Worm (Caenorhabditis elegans): Measurements from ENCODE around the gene cept-2.

ce11 chrV:14299569-14300064 lies 47.9 kb upstream of the cept-2 start, which contains the start of the genes spig-3 and F14D7.12:
- no peak for TF ChIP-seq ama-1 (optimal IDR thresholded peaks at IDR 0.05)
- TF ChIP-seq unc-62 (GFP tag; optimal IDR thresholded peaks at IDR 0.05), result no peak
- no peak for TF ChIP-seq R02D3.7 (tag; optimal IDR thresholded peaks at IDR 0.05)
- TF ChIP-seq zag-1 (tag; optimal IDR thresholded peaks at IDR 0.05), result no peak
- TF ChIP-seq ztf-4 (tag; optimal IDR thresholded peaks at IDR 0.05), result no peak
- TF ChIP-seq blmp-1 (tag; optimal IDR thresholded peaks at IDR 0.05; ENCODE audit: insufficient read depth), result no peak
- no peak for TF ChIP-seq nhr-25 (tag; optimal IDR thresholded peaks at IDR 0.05)
- no peak for TF ChIP-seq elt-1 (tag; optimal IDR thresholded peaks at IDR 0.05)
- TF ChIP-seq elt-3 (tag; optimal IDR thresholded peaks at IDR 0.05), result no peak
- TF ChIP-seq lin-13 (GFP tag; optimal IDR thresholded peaks at IDR 0.05), result no peak
- TF ChIP-seq nhr-11 (tag; optimal IDR thresholded peaks at IDR 0.05), result no peak
